Worm (Caenorhabditis elegans): ENCODE data around the gene sluh-7.

DNA sequence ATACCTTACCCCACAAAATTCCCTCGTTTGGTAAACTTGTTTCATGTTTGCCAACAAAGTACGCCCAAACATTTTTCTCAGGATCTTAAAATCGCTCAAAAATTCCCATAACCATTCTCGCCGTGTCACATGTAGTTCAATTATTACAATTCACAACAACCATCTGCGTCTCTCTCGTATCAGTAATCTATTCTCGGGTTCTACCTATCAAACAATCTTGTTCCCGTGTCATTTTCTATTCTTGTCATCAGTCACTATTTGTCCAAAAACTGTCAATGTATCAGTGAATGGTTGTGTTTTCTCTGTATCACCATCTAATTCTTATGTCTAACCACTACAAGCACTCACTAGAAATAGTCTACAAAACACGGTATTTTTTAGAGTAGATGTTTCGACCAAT lies 15.6 kb upstream of the sluh-7 start:
- TF ChIP-seq ZK337.2 (GFP tag; IDR thresholded peaks at IDR 0.05), result no peak
- peak in 1 of 2 experiments; percentile 42 for TF ChIP-seq unc-62 (GFP tag; optimal IDR thresholded peaks at IDR 0.05 in 1 of 2)
- no peak for TF ChIP-seq unc-62 (tag; optimal IDR thresholded peaks at IDR 0.05)
- TF ChIP-seq unc-39 (tag; optimal IDR thresholded peaks at IDR 0.05), result no peak
- TF ChIP-seq aly-2 (tag; optimal IDR thresholded peaks at IDR 0.05), result no peak
- no peak for TF ChIP-seq daf-12 (tag; optimal IDR thresholded peaks at IDR 0.05)
- TF ChIP-seq F10B5.3 (tag; optimal IDR thresholded peaks at IDR 0.05), result no peak
- no peak for TF ChIP-seq snpc-4 (tag; optimal IDR thresholded peaks at IDR 0.05)
- TF ChIP-seq pha-4 (GFP tag; IDR thresholded peaks at IDR 0.05), result no peak
- no peak for TF ChIP-seq pha-4 (tag; optimal IDR thresholded peaks at IDR 0.05)
- TF ChIP-seq nhr-41 (GFP tag; IDR thresholded peaks at IDR 0.05), result no peak
- TF ChIP-seq ceh-20 (GFP tag; IDR thresholded peaks at IDR 0.05), result no peak
- no peak for TF ChIP-seq ama-1 (optimal IDR thresholded peaks at IDR 0.05)
- peak; percentile 82 for TF ChIP-seq hlh-30 (tag; optimal IDR thresholded peaks at IDR 0.05; ENCODE audit: insufficient read depth)

Measured in whole organism, L4 larva.